Worm (Caenorhabditis elegans) whole organism, L2 larva: ENCODE measurements around the gene piit-1.

ENCODE experiments used
- R02D3.7 ChIP-seq: fragments of 150-350 bp; optimal IDR thresholded peaks from 2 replicates; lab custom pipeline; 2014; ENCODE audit warnings: missing biosample characterization, missing genetic modification characterization
- ZK546.5 ChIP-seq: sonication (generic microtip); optimal IDR thresholded peaks from 2 replicates; lab custom pipeline; 2017; ENCODE audit warnings: missing biosample characterization, missing genetic modification characterization
- alr-1 ChIP-seq: fragments of 150-350 bp; optimal IDR thresholded peaks from 2 replicates; lab custom pipeline; 2014; ENCODE audit warnings: missing biosample characterization, missing genetic modification characterization
- aly-2 ChIP-seq: fragments of 150-350 bp; optimal IDR thresholded peaks from 2 replicates; lab custom pipeline; 2014; ENCODE audit warnings: missing biosample characterization, missing genetic modification characterization
- crh-2 ChIP-seq: sonication (generic microtip); optimal IDR thresholded peaks from 2 replicates; lab custom pipeline; 2017; ENCODE audit warnings: missing biosample characterization, missing genetic modification characterization
- egl-27 ChIP-seq: sonication (generic microtip); optimal IDR thresholded peaks from 3 replicates; lab custom pipeline; 2017; ENCODE audit warnings: missing biosample characterization, missing genetic modification reagents, missing genetic modification characterization
- elt-1 ChIP-seq: fragments of 150-350 bp; optimal IDR thresholded peaks from 2 replicates; lab custom pipeline; 2014; ENCODE audit warnings: missing biosample characterization, missing genetic modification characterization
- fos-1 ChIP-seq: fragments of 150-350 bp; optimal IDR thresholded peaks from 2 replicates; lab custom pipeline; 2014; ENCODE audit warnings: missing biosample characterization, missing genetic modification characterization
- gmeb-1 ChIP-seq: fragments of 150-350 bp; optimal IDR thresholded peaks from 2 replicates; lab custom pipeline; 2014; ENCODE audit warnings: missing biosample characterization, missing genetic modification characterization
- lin-11 ChIP-seq: fragments of 150-350 bp; sonication (generic microtip); optimal IDR thresholded peaks from 2 replicates; lab custom pipeline; 2014; ENCODE audit warnings: missing biosample characterization, missing genetic modification characterization, inconsistent platforms, mixed read lengths
- lsy-2 ChIP-seq, 2 experiments: fragments of 150-350 bp in 1 of 2; sonication (generic microtip) in 1 of 2; optimal IDR thresholded peaks; 2 replicates each; lab custom pipeline; 2014 to 2017; ENCODE audit warnings: missing biosample characterization in 2 of 2, missing genetic modification characterization in 2 of 2
- mab-5 ChIP-seq: fragments of 150-350 bp; optimal IDR thresholded peaks from 2 replicates; lab custom pipeline; 2014; ENCODE audit warnings: missing biosample characterization, missing genetic modification characterization
- mbf-1 ChIP-seq: sonication (generic microtip); optimal IDR thresholded peaks from 2 replicates; lab custom pipeline; 2017; ENCODE audit warnings: missing biosample characterization, missing genetic modification characterization
- mdl-1 ChIP-seq, 2 experiments: fragments of 150-350 bp in 1 of 2; sonication (generic microtip) in 1 of 2; optimal IDR thresholded peaks; 2 replicates each; lab custom pipeline; 2017; ENCODE audit warnings: missing biosample characterization in 2 of 2, missing genetic modification characterization in 2 of 2
- nhr-10 ChIP-seq: sonication (generic microtip); optimal IDR thresholded peaks from 2 replicates; lab custom pipeline; 2017; ENCODE audit warnings: missing biosample characterization, missing genetic modification characterization
- nhr-11 ChIP-seq: fragments of 150-350 bp; optimal IDR thresholded peaks from 2 replicates; lab custom pipeline; 2014; ENCODE audit warnings: missing biosample characterization, missing genetic modification characterization
- nhr-12 ChIP-seq: fragments of 150-350 bp; optimal IDR thresholded peaks from 2 replicates; lab custom pipeline; 2014; ENCODE audit warnings: missing biosample characterization, missing genetic modification characterization
- nhr-129 ChIP-seq: fragments of 150-350 bp; optimal IDR thresholded peaks from 2 replicates; lab custom pipeline; 2014; ENCODE audit warnings: missing biosample characterization, missing genetic modification characterization
- nhr-21 ChIP-seq: fragments of 150-350 bp; optimal IDR thresholded peaks from 2 replicates; lab custom pipeline; 2014; ENCODE audit warnings: missing biosample characterization, missing genetic modification characterization
- nhr-25 ChIP-seq: fragments of 150-350 bp; sonication (generic microtip); optimal IDR thresholded peaks from 3 replicates; lab custom pipeline; 2014; ENCODE audit warnings: missing biosample characterization, missing genetic modification characterization
- nhr-77 ChIP-seq: fragments of 150-350 bp; optimal IDR thresholded peaks from 2 replicates; lab custom pipeline; 2014; ENCODE audit warnings: missing biosample characterization, missing genetic modification characterization
- peb-1 ChIP-seq: fragments of 150-350 bp; optimal IDR thresholded peaks from 2 replicates; lab custom pipeline; 2014; ENCODE audit warnings: missing biosample characterization, missing genetic modification characterization
- sem-4 ChIP-seq: fragments of 150-350 bp; optimal IDR thresholded peaks from 2 replicates; lab custom pipeline; 2014; ENCODE audit warnings: missing biosample characterization, missing genetic modification reagents, missing genetic modification characterization
- sma-9 ChIP-seq, 2 experiments: fragments of 150-350 bp in 1 of 2; sonication (generic microtip) in 1 of 2; optimal IDR thresholded peaks; 2 replicates each; lab custom pipeline; 2014 to 2016; ENCODE audit warnings: missing genetic modification characterization in 2 of 2, mild to moderate bottlenecking in 1 of 2, missing biosample characterization in 1 of 2, missing compliant biosample characterization in 1 of 2, missing genetic modification reagents in 1 of 2, moderate library complexity in 1 of 2
- snpc-4 ChIP-seq: fragments of 150-350 bp; optimal IDR thresholded peaks from 2 replicates; lab custom pipeline; 2014; ENCODE audit warnings: missing biosample characterization, missing genetic modification characterization
- unc-62 ChIP-seq: fragments of 150-350 bp; optimal IDR thresholded peaks from 2 replicates; lab custom pipeline; 2014; ENCODE audit warnings: missing biosample characterization, missing genetic modification reagents, missing genetic modification characterization
- zag-1 ChIP-seq: fragments of 150-350 bp; optimal IDR thresholded peaks from 2 replicates; lab custom pipeline; 2014; ENCODE audit warnings: missing biosample characterization, missing genetic modification characterization
- ztf-1 ChIP-seq: fragments of 200-800 bp; sonication (Bioruptor generic); conservative IDR thresholded peaks from 2 replicates; pipeline ENCODE4 v1.3.6; 2022; ENCODE audit warnings: missing genetic modification characterization, missing compliant biosample characterization
- ztf-11 ChIP-seq: sonication (generic microtip); optimal IDR thresholded peaks from 2 replicates; lab custom pipeline; 2017; ENCODE audit warnings: missing biosample characterization, missing genetic modification characterization
- ztf-4 ChIP-seq: fragments of 150-350 bp; optimal IDR thresholded peaks from 2 replicates; lab custom pipeline; 2014; ENCODE audit warnings: missing biosample characterization, missing genetic modification characterization

piit-1 gene

DNA sequence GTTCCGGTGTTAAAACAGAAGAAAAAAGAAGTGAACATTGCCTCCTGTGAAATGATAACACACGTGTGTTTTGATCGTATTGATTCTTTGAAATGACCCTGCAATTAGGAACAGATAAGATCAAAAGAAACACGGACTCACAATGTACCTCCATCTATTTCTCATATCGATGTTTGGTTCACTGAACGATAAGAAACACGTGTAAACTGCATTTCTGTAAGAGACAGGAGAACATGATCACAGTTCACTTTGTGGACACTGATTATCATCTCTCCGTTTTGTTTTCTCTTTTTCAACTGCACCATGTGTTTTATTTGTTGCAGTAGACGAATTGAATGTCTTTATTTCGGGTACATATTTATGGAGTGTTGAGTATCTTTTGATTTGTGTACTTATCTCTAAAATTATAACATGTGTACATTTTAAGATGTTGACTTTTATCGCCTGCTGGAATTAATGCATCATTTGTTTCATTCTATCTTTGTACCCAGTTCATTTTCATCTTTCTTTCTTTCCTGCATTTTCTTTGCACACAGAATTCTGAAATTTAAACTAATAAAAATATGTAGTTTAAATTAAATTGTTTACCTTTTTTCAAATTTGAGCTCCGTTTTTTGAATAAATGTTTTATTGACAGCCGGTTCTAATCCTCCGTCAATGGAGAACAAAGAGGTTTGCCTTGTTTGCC is 37.0 kb downstream of the piit-1 start, which contains the start of the genes H12C20.7 and nhr-68 (continued):
- TF ChIP-seq nhr-77: no peak
- no peak for TF ChIP-seq zag-1 (tag; lab: Kevin White, UChicago)
- peak; percentile 96 for TF ChIP-seq crh-2 (tag; lab: Kevin White, UChicago)
- no peak for TF ChIP-seq ztf-11 (tag; lab: Kevin White, UChicago)
- TF ChIP-seq mbf-1 (tag; lab: Kevin White, UChicago): no peak
- TF ChIP-seq snpc-4 (tag; lab: Kevin White, UChicago): no peak
- peak; percentile 34 to 89 for TF ChIP-seq mdl-1 (tag; optimal IDR thresholded peaks at IDR 0.05; lab: Kevin White, UChicago)
- TF ChIP-seq lsy-2 (tag; optimal IDR thresholded peaks at IDR 0.05; lab: Kevin White, UChicago): peak in 1 of 2 experiments; percentile 90
- TF ChIP-seq ztf-1 (GFP tag; lab: Robert Waterston, UW): no peak
- peak; percentile 27 for TF ChIP-seq elt-1 (tag; lab: Kevin White, UChicago)
- TF ChIP-seq nhr-25 (tag; lab: Kevin White, UChicago): no peak
- TF ChIP-seq nhr-129 (tag; lab: Kevin White, UChicago): peak; percentile 91
- TF ChIP-seq aly-2: no peak
- TF ChIP-seq fos-1 (tag; lab: Kevin White, UChicago): peak; percentile 86
- TF ChIP-seq nhr-10 (tag; lab: Kevin White, UChicago): peak; percentile 97
- TF ChIP-seq unc-62 (GFP tag; lab: Kevin White, UChicago): no peak
- no peak for TF ChIP-seq mab-5 (tag; lab: Kevin White, UChicago)
- TF ChIP-seq nhr-12 (tag; lab: Kevin White, UChicago): no peak
- TF ChIP-seq lin-11 (tag; lab: Kevin White, UChicago): no peak

DNA sequence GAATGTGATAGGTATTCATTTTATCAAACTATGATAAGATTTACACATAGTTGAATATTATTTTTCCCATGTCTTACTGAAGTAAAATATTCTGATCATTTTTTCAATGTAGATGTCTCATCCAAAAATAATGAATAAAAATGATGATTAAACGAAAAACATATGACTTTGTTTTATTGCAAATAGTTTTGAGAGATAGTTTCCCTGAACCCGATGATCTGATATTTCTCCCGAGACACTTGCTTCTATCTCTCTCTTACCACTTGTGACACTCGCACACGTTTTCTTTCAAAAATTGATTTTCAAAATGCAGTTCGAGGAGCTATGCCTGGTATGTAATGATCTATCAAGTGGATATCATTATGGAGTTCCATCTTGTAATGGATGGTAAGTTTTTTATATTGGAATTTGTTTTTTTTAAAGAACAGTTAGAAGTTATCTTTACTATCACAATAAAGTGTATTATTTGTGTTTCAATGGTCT is 39.7 kb downstream of the piit-1 start, which contains the start of the genes nhr-101 and pms-2:
Gene nhr-101, plus strand, starts transcription at position 308 of the 483 bp plus-strand sequence.
Gene pms-2, minus strand, starts transcription at position 433 of the 483 bp plus-strand sequence.
- TF ChIP-seq ztf-4 (tag; lab: Kevin White, UChicago): peak; percentile 1
- peak; percentile 42 for TF ChIP-seq sma-9 (GFP tag; optimal IDR thresholded peaks at IDR 0.05; lab: Kevin White, UChicago)
- TF ChIP-seq sma-9 (tag; optimal IDR thresholded peaks at IDR 0.05; lab: Kevin White, UChicago): no peak
- peak; percentile 6 for TF ChIP-seq fos-1 (tag; lab: Kevin White, UChicago)
- no peak for TF ChIP-seq crh-2 (tag; lab: Kevin White, UChicago)
- peak; percentile 41 for TF ChIP-seq nhr-129 (tag; lab: Kevin White, UChicago)
- TF ChIP-seq nhr-21: peak; percentile 4
- TF ChIP-seq, all 48 proteins: peak for 5

DNA sequence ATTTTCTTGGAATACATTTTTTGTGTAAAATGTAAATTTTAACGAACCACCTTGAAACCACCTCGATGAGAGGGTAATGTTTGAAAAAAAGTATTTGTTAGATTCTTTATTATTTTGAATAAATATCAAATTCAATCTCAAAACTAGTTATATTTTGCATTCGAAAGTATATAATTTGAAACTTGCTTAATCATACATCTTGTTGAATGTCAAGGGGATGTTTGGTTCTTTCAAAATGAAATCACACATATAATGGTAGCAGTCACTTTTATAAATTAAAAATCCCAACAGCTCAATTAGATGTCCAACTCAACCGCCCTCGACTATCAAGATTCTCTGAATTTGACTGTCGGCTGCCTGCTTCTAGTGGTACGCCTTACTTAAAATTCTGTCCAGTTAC is 45.4 kb downstream of the piit-1 start, which contains the start of gene srx-87:
Gene srx-87, plus strand, starts transcription at position 301 of the 400 bp plus-strand sequence.
- no peak for TF ChIP-seq nhr-11 (tag; lab: Kevin White, UChicago)
- TF ChIP-seq sem-4: no peak
- no peak for TF ChIP-seq ZK546.5
- no peak for TF ChIP-seq ztf-1 (GFP tag; lab: Robert Waterston, UW)
- no peak for TF ChIP-seq alr-1 (tag; lab: Kevin White, UChicago)
- TF ChIP-seq ztf-11 (tag; lab: Kevin White, UChicago): no peak
- TF ChIP-seq R02D3.7: no peak
- TF ChIP-seq gmeb-1 (tag; lab: Kevin White, UChicago): no peak
- TF ChIP-seq ztf-4 (tag; lab: Kevin White, UChicago): no peak

DNA sequence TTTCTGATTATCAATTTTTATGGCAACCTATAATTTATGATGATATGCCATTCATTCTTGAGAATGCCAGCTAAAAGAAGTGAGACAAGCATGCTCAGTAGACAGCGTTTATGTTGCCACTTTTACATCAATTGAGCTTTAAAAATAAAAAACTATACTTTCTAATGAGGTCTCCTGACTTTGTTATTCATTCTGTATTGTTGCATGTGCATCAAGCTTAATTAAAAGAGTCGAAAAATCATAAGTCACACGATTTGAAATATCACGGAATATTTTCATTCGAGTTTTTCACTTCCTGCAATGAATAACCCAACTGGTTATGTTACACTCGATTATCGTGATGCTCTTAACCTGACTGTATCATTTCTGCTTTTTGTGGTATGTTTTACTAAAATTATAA is 47.3 kb downstream of the piit-1 start, which contains the start of gene srx-86:
Gene srx-86, plus strand, starts transcription at position 301 of the 400 bp plus-strand sequence.
- TF ChIP-seq mbf-1 (tag; lab: Kevin White, UChicago) (no peak), egl-27 (tag; lab: Kevin White, UChicago) (no peak), nhr-12 (tag; lab: Kevin White, UChicago) (no peak), ztf-4 (tag; lab: Kevin White, UChicago) (no peak), mab-5 (tag; lab: Kevin White, UChicago) (no peak), peb-1 (no peak), sem-4 (no peak), nhr-129 (tag; lab: Kevin White, UChicago) (no peak), R02D3.7 (no peak), ZK546.5 (no peak), ztf-11 (tag; lab: Kevin White, UChicago) (no peak)
